Fruit fly (Drosophila melanogaster): ENCODE data around the gene cl.

Gene cl

DNA sequence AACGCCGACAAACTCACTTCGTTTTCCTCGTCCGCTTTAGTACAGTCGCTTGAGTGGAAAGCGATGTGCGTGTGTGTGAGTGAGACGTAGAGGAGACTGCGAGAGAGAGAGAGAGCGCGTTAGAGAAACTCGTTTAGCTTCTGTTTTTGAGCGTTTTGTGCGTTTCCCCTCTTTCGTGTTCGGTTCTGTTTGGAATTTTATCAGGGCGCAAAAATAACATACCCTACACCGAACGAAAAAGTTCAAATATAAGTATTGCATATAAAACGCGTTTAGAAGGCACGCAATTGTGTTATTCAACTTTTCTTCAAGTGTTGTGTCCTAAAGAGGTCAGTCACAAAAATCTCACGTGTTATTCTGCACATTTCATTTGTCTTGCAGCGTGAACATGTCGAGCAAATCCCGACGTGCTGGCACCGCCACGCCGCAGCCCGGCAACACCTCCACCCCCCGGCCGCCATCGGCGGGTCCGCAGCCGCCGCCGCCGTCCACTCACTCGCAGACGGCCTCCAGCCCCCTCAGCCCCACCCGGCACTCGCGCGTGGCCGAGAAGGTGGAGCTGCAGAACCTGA lies 23.1 kb downstream of the cl start (continued):
- TF ChIP-seq CG32006 (GFP tag; optimal IDR thresholded peaks at IDR 0.05) (no peak), CG34406 (GFP tag; optimal IDR thresholded peaks at IDR 0.05) (no peak), Sox14 (GFP tag; optimal IDR thresholded peaks at IDR 0.05) (no peak), Smox (GFP tag; optimal IDR thresholded peaks at IDR 0.05) (peak; percentile 27), fd85E (GFP tag; optimal IDR thresholded peaks at IDR 0.05) (no peak), CG6276 (GFP tag; optimal IDR thresholded peaks at IDR 0.05) (no peak), CG4318 (GFP tag; optimal IDR thresholded peaks at IDR 0.05) (no peak), CG11902 (GFP tag; optimal IDR thresholded peaks at IDR 0.05) (no peak), Lpt (GFP tag; optimal IDR thresholded peaks at IDR 0.05) (peak; percentile 42), net (GFP tag; optimal IDR thresholded peaks at IDR 0.05) (no peak), CG7368 (GFP tag; optimal IDR thresholded peaks at IDR 0.05) (no peak), lz (GFP tag; optimal IDR thresholded peaks at IDR 0.05) (peak; percentile 28), CG6792 (GFP tag; optimal IDR thresholded peaks at IDR 0.05) (peak; percentile 21), CG16779 (tag; optimal IDR thresholded peaks at IDR 0.05) (no peak), CG11294 (GFP tag; IDR thresholded peaks at IDR 0.05) (0 out of 2 replicates have a peak, but pooled peaks have one; percentile 20), Hr39 (GFP tag; optimal IDR thresholded peaks at IDR 0.05) (peak; percentile 32), CG31627 (GFP tag; optimal IDR thresholded peaks at IDR 0.05) (peak; percentile 13), salr (GFP tag; optimal IDR thresholded peaks at IDR 0.05) (no peak), CG1621 (tag; optimal IDR thresholded peaks at IDR 0.05) (no peak), CG6854 (GFP tag; optimal IDR thresholded peaks at IDR 0.05) (no peak), CG10631 (GFP tag; optimal IDR thresholded peaks at IDR 0.05) (no peak), Gug (GFP tag; IDR thresholded peaks at IDR 0.05) (peak; percentile 34; the same call in 1 of the 2 replicates), CG9139 (GFP tag; optimal IDR thresholded peaks at IDR 0.05) (no peak), cyc (GFP tag; optimal IDR thresholded peaks at IDR 0.05) (peak; percentile 33), spab (GFP tag; optimal IDR thresholded peaks at IDR 0.05) (no peak), CG6808 (GFP tag; optimal IDR thresholded peaks at IDR 0.05) (no peak), achi (GFP tag; optimal IDR thresholded peaks at IDR 0.05) (no peak), Blimp-1 (GFP tag; optimal IDR thresholded peaks at IDR 0.05) (no peak), fd59A (GFP tag; optimal IDR thresholded peaks at IDR 0.05) (no peak)

DNA sequence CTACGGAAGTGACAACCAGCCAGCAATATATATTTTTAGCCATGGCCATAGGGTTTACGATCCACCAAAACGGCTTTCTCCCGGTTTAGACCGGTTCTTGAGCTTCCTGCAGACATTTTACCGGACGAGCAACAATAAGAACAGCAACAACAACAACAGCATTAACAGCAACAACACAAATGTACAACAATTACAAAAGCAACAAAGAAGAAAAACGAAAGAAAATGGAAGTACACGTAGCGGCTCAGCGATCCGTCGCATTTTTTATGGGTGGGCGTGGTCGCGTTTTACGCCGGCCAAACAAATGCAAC lies 26.2 kb downstream of the cl start:
- TF ChIP-seq Sox102F (GFP tag; optimal IDR thresholded peaks at IDR 0.05) (no peak), CG1621 (tag; optimal IDR thresholded peaks at IDR 0.05) (peak; percentile 61), CG9139 (GFP tag; optimal IDR thresholded peaks at IDR 0.05) (peak; percentile 15), svp (GFP tag) (no peak), fd59A (GFP tag; optimal IDR thresholded peaks at IDR 0.05) (peak; percentile 4), Lpt (GFP tag; optimal IDR thresholded peaks at IDR 0.05) (peak; percentile 45)

DNA sequence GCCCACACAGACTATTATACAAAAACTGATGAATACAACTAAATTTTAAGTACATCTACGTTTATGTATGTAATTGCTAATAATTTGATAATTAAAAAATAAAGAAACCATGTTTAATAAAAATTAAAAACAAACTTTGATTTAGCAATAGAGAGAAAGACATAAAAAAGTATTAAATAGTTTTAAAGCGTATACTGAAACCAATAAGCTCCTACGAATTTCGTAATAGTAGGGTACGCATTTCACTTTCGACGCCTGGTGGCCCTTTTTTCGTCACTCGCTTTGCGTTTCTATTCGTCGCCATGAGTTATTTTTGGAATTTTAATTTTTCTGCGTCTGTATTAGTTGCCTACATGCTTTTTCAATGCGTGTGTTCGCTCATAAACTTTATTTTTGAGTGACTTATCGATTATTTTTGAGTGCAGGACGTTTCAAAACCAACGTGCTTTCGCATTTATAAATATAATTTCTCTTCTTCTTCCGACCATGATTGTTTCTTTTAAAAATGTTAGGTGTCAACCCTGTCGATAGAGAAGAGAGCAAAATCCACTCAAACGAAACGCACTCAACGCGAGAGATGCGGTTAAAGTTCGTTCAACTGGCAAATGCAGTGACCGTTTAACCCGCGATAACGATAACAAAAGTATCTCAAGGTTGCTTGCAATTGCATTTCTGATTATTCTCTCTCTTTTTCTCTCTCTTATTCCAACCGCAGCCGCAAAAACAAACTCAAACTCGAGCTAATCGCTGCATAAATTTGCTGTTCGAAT lies 26.8 kb downstream of the cl start, which contains the start of gene Oscillin:
Gene Oscillin (plus strand): TSS at position 569 of the 770 bp plus-strand sequence.
- peak; percentile 73 for TF ChIP-seq CG15336 (GFP tag; IDR thresholded peaks at IDR 0.05)
- no peak for TF ChIP-seq Hr38 (GFP tag; optimal IDR thresholded peaks at IDR 0.05)
- TF ChIP-seq CG6854 (GFP tag; optimal IDR thresholded peaks at IDR 0.05): peak; percentile 51
- peak; percentile 55 to 80 for TF ChIP-seq ss (GFP tag; optimal IDR thresholded peaks at IDR 0.05)
- TF ChIP-seq CG6792 (GFP tag; optimal IDR thresholded peaks at IDR 0.05): peak; percentile 68
- peak; percentile 58 for TF ChIP-seq CG10631 (GFP tag; optimal IDR thresholded peaks at IDR 0.05)
- peak; percentile 30 for TF ChIP-seq CG11294 (GFP tag; IDR thresholded peaks at IDR 0.05)
- TF ChIP-seq Met (GFP tag; optimal IDR thresholded peaks at IDR 0.05): peak; percentile 53
- TF ChIP-seq fd59A (GFP tag; optimal IDR thresholded peaks at IDR 0.05): peak; percentile 6
- peak; percentile 53 for TF ChIP-seq esn (GFP tag; optimal IDR thresholded peaks at IDR 0.05)
- peak; percentile 18 for TF ChIP-seq fd85E (GFP tag; optimal IDR thresholded peaks at IDR 0.05)
- peak; percentile 66 for TF ChIP-seq CG11762 (GFP tag; optimal IDR thresholded peaks at IDR 0.05; ENCODE audit: insufficient read depth)
- peak; percentile 80 for TF ChIP-seq CG3032 (tag; optimal IDR thresholded peaks at IDR 0.05)
- peak; percentile 70 for TF ChIP-seq spab (GFP tag; optimal IDR thresholded peaks at IDR 0.05)
- TF ChIP-seq CG3919 (GFP tag; optimal IDR thresholded peaks at IDR 0.05): peak; percentile 76
- TF ChIP-seq lz (GFP tag; optimal IDR thresholded peaks at IDR 0.05): peak; percentile 70
- TF ChIP-seq dac (GFP tag; optimal IDR thresholded peaks at IDR 0.05): no peak
- TF ChIP-seq dsx (GFP tag; optimal IDR thresholded peaks at IDR 0.05; ENCODE audit: poor library complexity, severe bottlenecking): peak; percentile 71
- no peak for TF ChIP-seq Eip93F (GFP tag; optimal IDR thresholded peaks at IDR 0.05)
- TF ChIP-seq CG8319 (GFP tag; optimal IDR thresholded peaks at IDR 0.05): peak; percentile 52
- peak; percentile 81 for TF ChIP-seq topi (GFP tag; optimal IDR thresholded peaks at IDR 0.05)
- peak; percentile 97 for TF ChIP-seq Blimp-1 (GFP tag; optimal IDR thresholded peaks at IDR 0.05)
- TF ChIP-seq OdsH (GFP tag; optimal IDR thresholded peaks at IDR 0.05): peak; percentile 37
- TF ChIP-seq Hr4 (GFP tag; optimal IDR thresholded peaks at IDR 0.05): peak; percentile 65

Measured in whole organism, prepupa.